Fruit fly (Drosophila melanogaster) whole organism, prepupa: ENCODE results near the gene St2.

ENCODE experiments used
- Blimp-1 ChIP-seq: fragments of 200-800 bp; sonication (Bioruptor generic); optimal IDR thresholded peaks from 3 replicates; lab custom pipeline; 2017; ENCODE audit warnings: missing biosample characterization, missing genetic modification characterization, mild to moderate bottlenecking, moderate library complexity, missing genetic modification reagents
- CG10631 ChIP-seq: fragments of 200-800 bp; sonication (Bioruptor generic); optimal IDR thresholded peaks from 2 replicates; lab custom pipeline; 2016; ENCODE audit warnings: missing biosample characterization, missing genetic modification characterization
- CG10669 ChIP-seq: fragments of 200-800 bp; sonication (Bioruptor generic); optimal IDR thresholded peaks from 3 replicates; lab custom pipeline; 2018; ENCODE audit warnings: missing biosample characterization, mild to moderate bottlenecking, missing genetic modification characterization, moderate library complexity
- CG11294 ChIP-seq: fragments of 200-800 bp; sonication (Bioruptor generic); IDR thresholded peaks from 2 replicates; pipeline ENCODE4 v1.3.6; 2022; ENCODE audit warnings: missing biosample characterization, missing genetic modification characterization
- CG11902 ChIP-seq: fragments of 200-800 bp; sonication (Bioruptor generic); optimal IDR thresholded peaks from 3 replicates; lab custom pipeline; 2016; ENCODE audit warnings: missing biosample characterization, missing genetic modification characterization
- CG1621 ChIP-seq: fragments of 200-800 bp; sonication (Bioruptor generic); optimal IDR thresholded peaks from 3 replicates; lab custom pipeline; 2018; ENCODE audit warnings: missing biosample characterization, mild to moderate bottlenecking, missing genetic modification characterization
- CG3032 ChIP-seq: fragments of 200-800 bp; optimal IDR thresholded peaks from 2 replicates; lab custom pipeline; 2019; ENCODE audit warnings: missing biosample characterization, mild to moderate bottlenecking, missing genetic modification characterization, moderate library complexity
- CG31627 ChIP-seq: fragments of 200-800 bp; sonication (Bioruptor generic); optimal IDR thresholded peaks from 3 replicates; lab custom pipeline; 2016; ENCODE audit warnings: missing biosample characterization, missing genetic modification characterization
- CG34406 ChIP-seq: fragments of 200-800 bp; sonication (Bioruptor generic); optimal IDR thresholded peaks from 3 replicates; lab custom pipeline; 2016; ENCODE audit warnings: missing biosample characterization, missing genetic modification characterization
- CG4318 ChIP-seq: fragments of 200-800 bp; sonication (Bioruptor generic); optimal IDR thresholded peaks from 3 replicates; lab custom pipeline; 2017; ENCODE audit warnings: missing biosample characterization, mild to moderate bottlenecking, missing genetic modification characterization
- CG6163 ChIP-seq: fragments of 200-800 bp; sonication (Bioruptor generic); IDR thresholded peaks from 3 replicates; pipeline ENCODE4 v1.3.6; 2022; ENCODE audit warnings: missing biosample characterization, missing genetic modification characterization
- CG6276 ChIP-seq: fragments of 200-800 bp; sonication (Bioruptor generic); optimal IDR thresholded peaks from 2 replicates; lab custom pipeline; 2017; ENCODE audit warnings: missing biosample characterization, mild to moderate bottlenecking, missing genetic modification characterization
- CG6808 ChIP-seq: fragments of 200-800 bp; sonication (Bioruptor generic); optimal IDR thresholded peaks from 3 replicates; lab custom pipeline; 2017; ENCODE audit warnings: missing biosample characterization, missing genetic modification characterization, mild to moderate bottlenecking, moderate library complexity, missing genetic modification reagents
- CG8119 ChIP-seq: fragments of 200-800 bp; sonication (Bioruptor generic); IDR thresholded peaks from 3 replicates; pipeline ENCODE4 v1.3.6; 2022; ENCODE audit warnings: missing biosample characterization, missing genetic modification characterization
- CG8319 ChIP-seq: fragments of 200-800 bp; sonication (Bioruptor generic); optimal IDR thresholded peaks from 3 replicates; lab custom pipeline; 2016; ENCODE audit warnings: missing biosample characterization, missing genetic modification characterization
- CG8632 ChIP-seq: fragments of 200-800 bp; sonication (Bioruptor generic); optimal IDR thresholded peaks from 3 replicates; lab custom pipeline; 2016; ENCODE audit warnings: missing biosample characterization, missing genetic modification characterization
- Eip75B ChIP-seq: fragments of 200-800 bp; sonication (Bioruptor generic); optimal IDR thresholded peaks from 3 replicates; lab custom pipeline; 2016; ENCODE audit warnings: missing biosample characterization, missing genetic modification characterization
- Eip78C ChIP-seq: fragments of 200-800 bp; sonication (Bioruptor generic); peaks from one replicate; lab custom pipeline; 2016; ENCODE audit warnings: missing biosample characterization, missing genetic modification characterization
- Eip93F ChIP-seq: fragments of 200-800 bp; sonication (Bioruptor generic); optimal IDR thresholded peaks from 2 replicates; lab custom pipeline; 2016; ENCODE audit warnings: missing biosample characterization, mild to moderate bottlenecking, missing genetic modification characterization
- Ets21C ChIP-seq: fragments of 200-800 bp; sonication (Bioruptor generic); optimal IDR thresholded peaks from 3 replicates; lab custom pipeline; 2016; ENCODE audit warnings: missing biosample characterization, missing genetic modification characterization
- Ets96B ChIP-seq: fragments of 200-800 bp; optimal IDR thresholded peaks from 2 replicates; lab custom pipeline; 2019; ENCODE audit warnings: missing biosample characterization, mild to moderate bottlenecking, missing genetic modification characterization, moderate library complexity
- Hr38 ChIP-seq: sonication (Bioruptor generic); optimal IDR thresholded peaks from 2 replicates; lab custom pipeline; 2016; ENCODE audit warnings: missing biosample characterization, missing genetic modification characterization
- Hr4 ChIP-seq: fragments of 200-800 bp; sonication (Bioruptor generic); optimal IDR thresholded peaks from 3 replicates; lab custom pipeline; 2016; ENCODE audit warnings: missing biosample characterization, missing genetic modification characterization
- Lpt ChIP-seq: fragments of 200-800 bp; sonication (Bioruptor generic); optimal IDR thresholded peaks from 3 replicates; lab custom pipeline; 2016; ENCODE audit warnings: missing biosample characterization, missing genetic modification characterization
- Met ChIP-seq: fragments of 200-800 bp; sonication (Bioruptor generic); optimal IDR thresholded peaks from 3 replicates; lab custom pipeline; 2016; ENCODE audit warnings: missing biosample characterization, missing genetic modification characterization
- Smox ChIP-seq: fragments of 200-800 bp; sonication (Bioruptor generic); optimal IDR thresholded peaks from 3 replicates; lab custom pipeline; 2016; ENCODE audit warnings: missing biosample characterization, missing genetic modification characterization
- Sox14 ChIP-seq: fragments of 200-800 bp; sonication (Bioruptor generic); optimal IDR thresholded peaks from 3 replicates; lab custom pipeline; 2016; ENCODE audit warnings: missing biosample characterization, missing genetic modification characterization
- Sox15 ChIP-seq: fragments of 200-800 bp; sonication (Bioruptor generic); optimal IDR thresholded peaks from 3 replicates; lab custom pipeline; 2016; ENCODE audit warnings: missing biosample characterization, missing genetic modification characterization
- acj6 ChIP-seq: fragments of 200-800 bp; sonication (Bioruptor generic); optimal IDR thresholded peaks from 3 replicates; lab custom pipeline; 2016; ENCODE audit warnings: missing biosample characterization, missing genetic modification characterization
- dac ChIP-seq: fragments of 200-800 bp; sonication (Bioruptor generic); optimal IDR thresholded peaks from 2 replicates; lab custom pipeline; 2017; ENCODE audit warnings: missing biosample characterization, mild to moderate bottlenecking, missing genetic modification characterization
- dsx ChIP-seq: fragments of 200-800 bp; optimal IDR thresholded peaks from 3 replicates; lab custom pipeline; 2019; ENCODE audit warnings: missing biosample characterization, mild to moderate bottlenecking, missing genetic modification characterization, moderate library complexity; ENCODE audit not compliant: poor library complexity, severe bottlenecking
- eg ChIP-seq: fragments of 200-800 bp; sonication (Bioruptor generic); IDR thresholded peaks from 3 replicates; pipeline ENCODE4 v1.3.6; 2022; ENCODE audit warnings: missing biosample characterization, missing genetic modification characterization
- esn ChIP-seq: fragments of 200-800 bp; sonication (Bioruptor generic); optimal IDR thresholded peaks from 2 replicates; lab custom pipeline; 2016; ENCODE audit warnings: missing biosample characterization, mild to moderate bottlenecking, missing genetic modification characterization, moderate library complexity
- fd59A ChIP-seq: fragments of 200-800 bp; sonication (Bioruptor generic); optimal IDR thresholded peaks from 2 replicates; lab custom pipeline; 2017; ENCODE audit warnings: missing biosample characterization, mild to moderate bottlenecking, missing genetic modification characterization, missing genetic modification reagents
- fd85E ChIP-seq: fragments of 200-800 bp; sonication (Bioruptor generic); optimal IDR thresholded peaks from 3 replicates; lab custom pipeline; 2016; ENCODE audit warnings: missing biosample characterization, missing genetic modification characterization
- fkh ChIP-seq: fragments of 200-800 bp; sonication (Bioruptor generic); optimal IDR thresholded peaks from 3 replicates; lab custom pipeline; 2017; ENCODE audit warnings: missing biosample characterization, mild to moderate bottlenecking, missing genetic modification characterization, moderate library complexity
- lz ChIP-seq: fragments of 200-800 bp; sonication (Bioruptor generic); optimal IDR thresholded peaks from 3 replicates; lab custom pipeline; 2016; ENCODE audit warnings: missing biosample characterization, missing genetic modification characterization
- net ChIP-seq: fragments of 200-800 bp; sonication (Bioruptor generic); optimal IDR thresholded peaks from 3 replicates; lab custom pipeline; 2016; ENCODE audit warnings: missing biosample characterization, missing genetic modification characterization
- pdm3 ChIP-seq: fragments of 200-800 bp; sonication (Bioruptor generic); optimal IDR thresholded peaks from 3 replicates; lab custom pipeline; 2016; ENCODE audit warnings: missing biosample characterization, missing genetic modification characterization
- salr ChIP-seq, 2 experiments: fragments of 200-800 bp; sonication (Bioruptor generic); optimal IDR thresholded peaks; 3 replicates each; lab custom pipeline; 2016 to 2018; ENCODE audit warnings: missing biosample characterization in 2 of 2, missing genetic modification characterization in 2 of 2, mild to moderate bottlenecking in 1 of 2
- spab ChIP-seq: fragments of 200-800 bp; sonication (Bioruptor generic); optimal IDR thresholded peaks from 2 replicates; lab custom pipeline; 2017; ENCODE audit warnings: missing biosample characterization, mild to moderate bottlenecking, missing genetic modification characterization, missing genetic modification reagents
- ss ChIP-seq, 2 experiments: fragments of 200-800 bp; sonication (Bioruptor generic); optimal IDR thresholded peaks; 2 replicates in 1 of 2; 3 replicates in 1 of 2; lab custom pipeline; 2017 to 2018; ENCODE audit warnings: mild to moderate bottlenecking in 2 of 2, missing biosample characterization in 2 of 2, missing genetic modification characterization in 2 of 2, moderate library complexity in 1 of 2
- svp ChIP-seq: fragments of 200-800 bp; sonication (Bioruptor generic); peaks from one replicate; lab custom pipeline; 2016; ENCODE audit warnings: missing biosample characterization, missing genetic modification characterization
- topi ChIP-seq: fragments of 200-800 bp; sonication (Bioruptor generic); optimal IDR thresholded peaks from 3 replicates; lab custom pipeline; 2016; ENCODE audit warnings: missing biosample characterization, missing genetic modification characterization

St2 gene

dm6 chr3R:9224807-9225206, 26.8 kb upstream of the St2 start (continued):
- TF ChIP-seq Eip78C (GFP tag; lab: Kevin White, UChicago) (peak; percentile 91), CG3032 (peak; percentile 40), CG6163 (GFP tag; lab: Robert Waterston, UW) (peak; percentile 71; the same call in 1 of the 3 replicates), Blimp-1 (GFP tag; lab: Kevin White, UChicago) (no peak), Eip93F (no peak), Sox14 (peak; percentile 26), pdm3 (peak; percentile 61), CG8632 (GFP tag; lab: Kevin White, UChicago) (peak; percentile 45), CG1621 (tag; lab: Kevin White, UChicago) (no peak), CG10669 (GFP tag; lab: Kevin White, UChicago) (peak; percentile 10), fkh (GFP tag; lab: Kevin White, UChicago) (no peak), eg (GFP tag; lab: Robert Waterston, UW) (peak; percentile 84), dsx (GFP tag; lab: Kevin White, UChicago) (no peak), lz (GFP tag; lab: Kevin White, UChicago) (peak; percentile 1), CG11902 (GFP tag; lab: Kevin White, UChicago) (no peak), esn (GFP tag; lab: Kevin White, UChicago) (peak; percentile 28), Smox (GFP tag; lab: Kevin White, UChicago) (peak; percentile 15), Ets21C (GFP tag; lab: Kevin White, UChicago) (no peak)

- TF ChIP-seq Hr38 (GFP tag; lab: Kevin White, UChicago) (no peak), Hr4 (GFP tag; lab: Kevin White, UChicago) (no peak), CG10669 (GFP tag; lab: Kevin White, UChicago) (no peak), CG6276 (GFP tag; lab: Kevin White, UChicago) (no peak), svp (GFP tag; lab: Kevin White, UChicago) (no peak), acj6 (GFP tag; lab: Kevin White, UChicago) (no peak), fd59A (GFP tag; lab: Kevin White, UChicago) (peak; percentile 10), esn (GFP tag; lab: Kevin White, UChicago) (no peak), CG3032 (no peak), CG31627 (no peak), dsx (GFP tag; lab: Kevin White, UChicago) (no peak), lz (GFP tag; lab: Kevin White, UChicago) (no peak), Lpt (no peak), ss (GFP tag; optimal IDR thresholded peaks at IDR 0.05; lab: Kevin White, UChicago) (peak; percentile 52 to 59), pdm3 (no peak), CG11902 (GFP tag; lab: Kevin White, UChicago) (no peak), Eip75B (GFP tag; lab: Kevin White, UChicago) (peak; percentile 4), spab (peak; percentile 26), CG4318 (no peak), Sox15 (no peak), CG8319 (no peak), eg (GFP tag; lab: Robert Waterston, UW) (no peak), fkh (GFP tag; lab: Kevin White, UChicago) (no peak), Eip93F (no peak), fd85E (GFP tag; lab: Kevin White, UChicago) (no peak), CG6163 (GFP tag; lab: Robert Waterston, UW) (peak; percentile 67), CG6808 (peak; percentile 48), CG8632 (GFP tag; lab: Kevin White, UChicago) (no peak)
- TF ChIP-seq, all 60 proteins: peak for 6
Measured at dm6 chr3R:9226146-9226545, 25.5 kb upstream of the St2 start.

- TF ChIP-seq spab (no peak), salr (GFP tag; optimal IDR thresholded peaks at IDR 0.05; lab: Kevin White, UChicago) (no peak), CG10631 (GFP tag; lab: Kevin White, UChicago) (no peak), CG8119 (GFP tag; lab: Robert Waterston, UW) (no peak), svp (GFP tag; lab: Kevin White, UChicago) (peak; percentile 83), CG8632 (GFP tag; lab: Kevin White, UChicago) (peak; percentile 14), CG10669 (GFP tag; lab: Kevin White, UChicago) (no peak), CG6276 (GFP tag; lab: Kevin White, UChicago) (no peak), Eip78C (GFP tag; lab: Kevin White, UChicago) (peak; percentile 75), dsx (GFP tag; lab: Kevin White, UChicago) (peak; percentile 96), Hr38 (GFP tag; lab: Kevin White, UChicago) (no peak), Eip93F (no peak), Sox15 (no peak), topi (GFP tag; lab: Kevin White, UChicago) (no peak), Ets21C (GFP tag; lab: Kevin White, UChicago) (no peak), CG34406 (no peak), CG1621 (tag; lab: Kevin White, UChicago) (no peak), CG11294 (GFP tag; lab: Robert Waterston, UW) (no peak), Met (no peak), net (GFP tag; lab: Kevin White, UChicago) (peak; percentile 53), Ets96B (tag; lab: Kevin White, UChicago) (no peak), CG31627 (no peak), fd85E (GFP tag; lab: Kevin White, UChicago) (no peak), Blimp-1 (GFP tag; lab: Kevin White, UChicago) (no peak), dac (no peak)
Measured at dm6 chr3R:9226701-9227313, 24.8 kb upstream of the St2 start.
